Fruit fly (Drosophila melanogaster): ENCODE data around the gene Vps16B.

Vps16B gene

dm6 chr3R:29778985-29779298, 37.3 kb downstream of the Vps16B start:
- TF ChIP-seq Stat92E (GFP tag; optimal IDR thresholded peaks at IDR 0.05): no peak
- TF ChIP-seq esg (GFP tag; conservative IDR thresholded peaks at IDR 0.05): no peak
- TF ChIP-seq C15 (GFP tag; IDR thresholded peaks at IDR 0.05): no peak
- TF ChIP-seq CG8290 (GFP tag; optimal IDR thresholded peaks at IDR 0.05): no peak
- TF ChIP-seq CG8290 (tag; optimal IDR thresholded peaks at IDR 0.05): no peak
- no peak for TF ChIP-seq CG4404 (GFP tag; IDR thresholded peaks at IDR 0.05)
- TF ChIP-seq Hmx (GFP tag; optimal IDR thresholded peaks at IDR 0.05): no peak
- no peak for TF ChIP-seq cato (GFP tag; optimal IDR thresholded peaks at IDR 0.05; ENCODE audit: borderline replicate concordance)
- TF ChIP-seq tgo (GFP tag; IDR thresholded peaks at IDR 0.05): no peak
- TF ChIP-seq CG2875 (GFP tag; optimal IDR thresholded peaks at IDR 0.05): no peak
- no peak for TF ChIP-seq pnt (GFP tag; optimal IDR thresholded peaks at IDR 0.05)
- no peak for TF ChIP-seq chif (GFP tag; optimal IDR thresholded peaks at IDR 0.05)
- TF ChIP-seq sug (tag; optimal IDR thresholded peaks at IDR 0.05): peak; percentile 20
- no peak for TF ChIP-seq vfl (GFP tag; optimal IDR thresholded peaks at IDR 0.05)
- TF ChIP-seq dimm (GFP tag; IDR thresholded peaks at IDR 0.05): no peak
- TF ChIP-seq Myb (GFP tag; optimal IDR thresholded peaks at IDR 0.05): no peak
- TF ChIP-seq Doc2 (GFP tag; IDR thresholded peaks at IDR 0.05): no peak
- no peak for TF ChIP-seq Ravus (GFP tag; IDR thresholded peaks at IDR 0.05)
- no peak for TF ChIP-seq CG30020 (tag; optimal IDR thresholded peaks at IDR 0.05)
- no peak for TF ChIP-seq fd102C (GFP tag; optimal IDR thresholded peaks at IDR 0.05)
- no peak for TF ChIP-seq grn (GFP tag; optimal IDR thresholded peaks at IDR 0.05)
- peak in 1 of 2 experiments; percentile 5 for TF ChIP-seq Pdp1 (GFP tag; optimal IDR thresholded peaks at IDR 0.05)
- no peak for TF ChIP-seq bbx (GFP tag; IDR thresholded peaks at IDR 0.05; ENCODE audit: partially characterized antibody)
- TF ChIP-seq YL-1 (GFP tag; optimal IDR thresholded peaks at IDR 0.05): no peak
- no peak for TF ChIP-seq CG2129 (GFP tag; IDR thresholded peaks at IDR 0.05; ENCODE audit: partially characterized antibody)
- TF ChIP-seq CTCF (GFP tag; optimal IDR thresholded peaks at IDR 0.05): no peak
- TF ChIP-seq nau (GFP tag; optimal IDR thresholded peaks at IDR 0.05): no peak
- no peak for TF ChIP-seq zen (tag; optimal IDR thresholded peaks at IDR 0.05)
- TF ChIP-seq pan (optimal IDR thresholded peaks at IDR 0.05): no peak
- no peak for TF ChIP-seq pan (GFP tag; optimal IDR thresholded peaks at IDR 0.05 in 1 of 2, IDR thresholded peaks at IDR 0.05 in 1 of 2)
- no peak for TF ChIP-seq rib (GFP tag; IDR thresholded peaks at IDR 0.05)
- peak; percentile 10; the same call in 1 of the 2 replicates for TF ChIP-seq unc-4 (GFP tag; IDR thresholded peaks at IDR 0.05; ENCODE audit: partially characterized antibody)
- no peak for TF ChIP-seq HmgD (GFP tag; optimal IDR thresholded peaks at IDR 0.05)
- TF ChIP-seq caup (GFP tag; optimal IDR thresholded peaks at IDR 0.05; ENCODE audit: severe bottlenecking): no peak
- no peak for TF ChIP-seq corto (GFP tag; optimal IDR thresholded peaks at IDR 0.05)
- no peak for TF ChIP-seq Fer2 (tag; optimal IDR thresholded peaks at IDR 0.05)
- TF ChIP-seq CG9727 (GFP tag; optimal IDR thresholded peaks at IDR 0.05): no peak
- TF ChIP-seq Dfd (GFP tag; optimal IDR thresholded peaks at IDR 0.05): no peak
- no peak for TF ChIP-seq kni (GFP tag; optimal IDR thresholded peaks at IDR 0.05)
- TF ChIP-seq trem (tag; optimal IDR thresholded peaks at IDR 0.05): no peak
- no peak for TF ChIP-seq Hey (tag; optimal IDR thresholded peaks at IDR 0.05)
- TF ChIP-seq Hr78 (GFP tag; optimal IDR thresholded peaks at IDR 0.05): no peak
- no peak for TF ChIP-seq Hr39 (optimal IDR thresholded peaks at IDR 0.05)
- TF ChIP-seq Scr (GFP tag; IDR thresholded peaks at IDR 0.05; ENCODE audit: partially characterized antibody): no peak
- TF ChIP-seq crp (GFP tag; optimal IDR thresholded peaks at IDR 0.05): no peak
- peak; percentile 71 for TF ChIP-seq Med (GFP tag)
- no peak for TF ChIP-seq CG31365 (tag; optimal IDR thresholded peaks at IDR 0.05)
- no peak for TF ChIP-seq CG13296 (GFP tag; optimal IDR thresholded peaks at IDR 0.05)
- TF ChIP-seq Drgx (GFP tag; IDR thresholded peaks at IDR 0.05): no peak
- no peak for TF ChIP-seq CG11723 (GFP tag; optimal IDR thresholded peaks at IDR 0.05)
- TF ChIP-seq kah (GFP tag; optimal IDR thresholded peaks at IDR 0.05): no peak
- peak; percentile 16; the same call in 1 of the 3 replicates for TF ChIP-seq CG11695 (GFP tag; IDR thresholded peaks at IDR 0.05)

Measured in whole organism, embryonic.